Fruit fly (Drosophila melanogaster): ENCODE measurements around the gene Corp.

dm6 chrX:8254739-8255326 lies 16.4 kb downstream of the Corp start:
- TF ChIP-seq usp (GFP tag; optimal IDR thresholded peaks at IDR 0.05): no peak
- TF ChIP-seq Dll (optimal IDR thresholded peaks at IDR 0.05): no peak
- TF ChIP-seq psq (optimal IDR thresholded peaks at IDR 0.05): no peak
- TF ChIP-seq EcR (GFP tag; optimal IDR thresholded peaks at IDR 0.05): no peak
- TF ChIP-seq pan (optimal IDR thresholded peaks at IDR 0.05): no peak

Data from whole organism.